Fruit fly (Drosophila melanogaster) whole organism, embryonic: Measurements from ENCODE around the gene Nprl3.

Source experiments
- Asciz ChIP-seq: fragments of 200-800 bp; sonication (Bioruptor generic); optimal IDR thresholded peaks from 2 replicates; lab custom pipeline; 2017; ENCODE audit warnings: missing biosample characterization, mild to moderate bottlenecking, missing genetic modification characterization, missing genetic modification reagents
- BtbVII ChIP-seq: fragments of 200-800 bp; sonication (Bioruptor generic); optimal IDR thresholded peaks from 3 replicates; lab custom pipeline; 2017; ENCODE audit warnings: missing biosample characterization, mild to moderate bottlenecking, missing genetic modification characterization
- CG10267 ChIP-seq: fragments of 200-800 bp; sonication (Bioruptor generic); optimal IDR thresholded peaks from 2 replicates; lab custom pipeline; 2018; ENCODE audit warnings: missing biosample characterization, mild to moderate bottlenecking, missing genetic modification characterization, moderate library complexity
- CG10543 ChIP-seq: fragments of 200-800 bp; sonication (Bioruptor generic); optimal IDR thresholded peaks from 3 replicates; lab custom pipeline; 2017; ENCODE audit warnings: missing biosample characterization, mild to moderate bottlenecking, missing genetic modification characterization, moderate library complexity
- CG10565 ChIP-seq: fragments of 200-800 bp; sonication (Bioruptor generic); optimal IDR thresholded peaks from 3 replicates; lab custom pipeline; 2016; ENCODE audit warnings: missing biosample characterization, mild to moderate bottlenecking, missing genetic modification characterization
- CG12104 ChIP-seq: fragments of 200-800 bp; sonication (Bioruptor generic); optimal IDR thresholded peaks from 3 replicates; lab custom pipeline; 2016; ENCODE audit warnings: missing biosample characterization, missing genetic modification characterization
- CG12236 ChIP-seq: fragments of 200-800 bp; sonication (Bioruptor generic); optimal IDR thresholded peaks from 2 replicates; lab custom pipeline; 2016; ENCODE audit warnings: missing biosample characterization, missing genetic modification characterization
- CG1233 ChIP-seq: fragments of 200-800 bp; sonication (Bioruptor generic); optimal IDR thresholded peaks from 4 replicates; lab custom pipeline; 2018; ENCODE audit warnings: missing biosample characterization, mild to moderate bottlenecking, missing genetic modification characterization
- CG12942 ChIP-seq: fragments of 200-800 bp; sonication (Bioruptor generic); optimal IDR thresholded peaks from 3 replicates; lab custom pipeline; 2016; ENCODE audit warnings: missing biosample characterization, missing genetic modification characterization
- CG13287 ChIP-seq: fragments of 200-800 bp; sonication (Bioruptor generic); IDR thresholded peaks from 2 replicates; pipeline ENCODE4 v1.3.6; 2022; ENCODE audit warnings: missing biosample characterization, missing genetic modification characterization; ENCODE audit not compliant: partially characterized antibody
- CG13775 ChIP-seq: fragments of 200-800 bp; sonication (Bioruptor generic); optimal IDR thresholded peaks from 3 replicates; lab custom pipeline; 2017; ENCODE audit warnings: missing biosample characterization, mild to moderate bottlenecking, missing genetic modification characterization
- CG2712 ChIP-seq: fragments of 200-800 bp; optimal IDR thresholded peaks from 3 replicates; lab custom pipeline; 2019; ENCODE audit warnings: missing biosample characterization, mild to moderate bottlenecking, missing genetic modification characterization, moderate library complexity
- CG31388 ChIP-seq: fragments of 200-800 bp; sonication (Bioruptor generic); optimal IDR thresholded peaks from 2 replicates; lab custom pipeline; 2016; ENCODE audit warnings: missing biosample characterization, missing genetic modification characterization
- CG3281 ChIP-seq: fragments of 200-800 bp; sonication (Bioruptor generic); optimal IDR thresholded peaks from 3 replicates; lab custom pipeline; 2017; ENCODE audit warnings: missing biosample characterization, mild to moderate bottlenecking, missing genetic modification characterization
- CG3726 ChIP-seq: fragments of 200-800 bp; sonication (Bioruptor generic); IDR thresholded peaks from 3 replicates; pipeline ENCODE4, ENCODE4 v1.3.6; 2022; ENCODE audit warnings: missing biosample characterization, missing genetic modification characterization
- CG7745 ChIP-seq: fragments of 200-800 bp; sonication (Bioruptor generic); optimal IDR thresholded peaks from 2 replicates; lab custom pipeline; 2018; ENCODE audit warnings: missing biosample characterization, mild to moderate bottlenecking, missing genetic modification characterization, moderate library complexity
- CG8359 ChIP-seq: fragments of 200-800 bp; sonication (Bioruptor generic); optimal IDR thresholded peaks from 2 replicates; lab custom pipeline; 2017; ENCODE audit warnings: missing biosample characterization, mild to moderate bottlenecking, missing genetic modification characterization, borderline replicate concordance
- CG9215 ChIP-seq: fragments of 200-800 bp; sonication (Bioruptor generic); IDR thresholded peaks from 2 replicates; pipeline ENCODE4 v1.3.6; 2022; ENCODE audit warnings: missing biosample characterization, missing genetic modification characterization
- CHES-1-like ChIP-seq: fragments of 200-800 bp; sonication (Bioruptor generic); optimal IDR thresholded peaks from 2 replicates; lab custom pipeline; 2016; ENCODE audit warnings: missing biosample characterization, missing genetic modification characterization
- Camta ChIP-seq: fragments of 200-800 bp; sonication (Bioruptor generic); optimal IDR thresholded peaks from 2 replicates; lab custom pipeline; 2016; ENCODE audit warnings: missing biosample characterization, missing genetic modification characterization
- ERR ChIP-seq: fragments of 200-800 bp; sonication (Bioruptor generic); optimal IDR thresholded peaks from 2 replicates; lab custom pipeline; 2016; ENCODE audit warnings: missing biosample characterization, missing genetic modification characterization
- Hr51 ChIP-seq, 2 experiments: fragments of 200-800 bp; sonication (Bioruptor generic); optimal IDR thresholded peaks; 2 replicates in 1 of 2; 3 replicates in 1 of 2; lab custom pipeline; 2016 to 2018; ENCODE audit warnings: missing biosample characterization in 2 of 2, missing genetic modification characterization in 2 of 2, mild to moderate bottlenecking in 1 of 2, moderate library complexity in 1 of 2
- MTF-1 ChIP-seq: fragments of 200-800 bp; sonication (Bioruptor generic); optimal IDR thresholded peaks from 2 replicates; lab custom pipeline; 2018; ENCODE audit warnings: missing biosample characterization, mild to moderate bottlenecking, missing genetic modification characterization, borderline replicate concordance
- NFAT ChIP-seq: fragments of 200-800 bp; sonication (Bioruptor generic); IDR thresholded peaks from 2 replicates; pipeline ENCODE4 v1.3.6; 2022; ENCODE audit warnings: missing biosample characterization, missing genetic modification characterization
- NfI ChIP-seq: fragments of 200-800 bp; sonication (Bioruptor generic); optimal IDR thresholded peaks from 3 replicates; lab custom pipeline; 2018; ENCODE audit warnings: missing biosample characterization, mild to moderate bottlenecking, missing genetic modification characterization, moderate library complexity
- Scr ChIP-seq: fragments of 200-800 bp; sonication (Bioruptor generic); IDR thresholded peaks from 2 replicates; pipeline ENCODE4 v1.3.6; 2022; ENCODE audit warnings: missing biosample characterization, missing genetic modification characterization; ENCODE audit not compliant: partially characterized antibody
- Sin3A ChIP-seq: fragments of >200 bp; optimal IDR thresholded peaks from 2 replicates; lab custom pipeline; 2018
- Tbp ChIP-seq: fragments of >200 bp; optimal IDR thresholded peaks from 2 replicates; lab custom pipeline; 2018; ENCODE audit warnings: missing biosample characterization, missing genetic modification characterization
- ato ChIP-seq: fragments of 200-800 bp; sonication (Bioruptor generic); IDR thresholded peaks from 2 replicates; pipeline ENCODE4 v1.3.6; 2022; ENCODE audit warnings: missing biosample characterization, missing genetic modification characterization; ENCODE audit not compliant: partially characterized antibody
- crc ChIP-seq: fragments of 200-800 bp; sonication (Bioruptor generic); optimal IDR thresholded peaks from 2 replicates; lab custom pipeline; 2016; ENCODE audit warnings: missing biosample characterization, missing genetic modification characterization
- croc ChIP-seq: fragments of 200-800 bp; sonication (Bioruptor generic); conservative IDR thresholded peaks from 3 replicates; pipeline ENCODE4 v1.3.6; 2022; ENCODE audit warnings: missing biosample characterization, missing genetic modification characterization
- dmrt99B ChIP-seq: fragments of 200-800 bp; sonication (Bioruptor generic); optimal IDR thresholded peaks from 2 replicates; lab custom pipeline; 2018; ENCODE audit warnings: missing biosample characterization, mild to moderate bottlenecking, missing genetic modification characterization, moderate library complexity
- en ChIP-seq: fragments of 200-800 bp; sonication (Bioruptor generic); optimal IDR thresholded peaks from 2 replicates; lab custom pipeline; 2016; ENCODE audit warnings: missing biosample characterization, missing genetic modification characterization
- ewg ChIP-seq: fragments of 200-800 bp; sonication (Bioruptor generic); optimal IDR thresholded peaks from 3 replicates; lab custom pipeline; 2017; ENCODE audit warnings: mild to moderate bottlenecking, missing biosample characterization, missing genetic modification reagents, missing genetic modification characterization
- hkb ChIP-seq, 2 experiments: fragments of 200-800 bp in 1 of 2; fragments of >200 bp in 1 of 2; sonication (Bioruptor generic) in 1 of 2; IDR thresholded peaks in 1 of 2; optimal IDR thresholded peaks in 1 of 2; 2 replicates each; pipeline versions ENCODE4 v1.3.6 to Lab custom; 2017 to 2022; ENCODE audit warnings: missing biosample characterization in 1 of 2, missing genetic modification characterization in 1 of 2
- knrl ChIP-seq: fragments of 200-800 bp; sonication (Bioruptor generic); IDR thresholded peaks from 3 replicates; pipeline ENCODE4 v1.3.6; 2022; ENCODE audit warnings: missing biosample characterization, missing genetic modification characterization; ENCODE audit not compliant: partially characterized antibody
- lola ChIP-seq, 3 experiments: fragments of >200 bp in 2 of 3; fragments of 200-800 bp in 1 of 3; sonication (Bioruptor generic) in 1 of 3; optimal IDR thresholded peaks; 2 replicates each; lab custom pipeline; 2017 to 2019; ENCODE audit warnings: missing biosample characterization in 3 of 3, missing genetic modification characterization in 3 of 3, mild to moderate bottlenecking in 1 of 3, moderate library complexity in 1 of 3
- phol ChIP-seq: fragments of 200-800 bp; sonication (Bioruptor generic); optimal IDR thresholded peaks from 3 replicates; lab custom pipeline; 2018; ENCODE audit warnings: missing biosample characterization, mild to moderate bottlenecking, missing genetic modification characterization, moderate library complexity
- row ChIP-seq: fragments of 200-800 bp; sonication (Bioruptor generic); IDR thresholded peaks from 3 replicates; pipeline ENCODE4 v1.3.6; 2022; ENCODE audit warnings: missing biosample characterization, missing genetic modification characterization
- sc ChIP-seq, 3 experiments: fragments of >200 bp in 2 of 3; fragments of 200-800 bp in 1 of 3; sonication (Bioruptor generic) in 1 of 3; optimal IDR thresholded peaks; 2 replicates in 2 of 3; 3 replicates in 1 of 3; lab custom pipeline; 2017; ENCODE audit warnings: mild to moderate bottlenecking in 1 of 3, missing biosample characterization in 1 of 3, missing genetic modification characterization in 1 of 3, missing genetic modification reagents in 1 of 3
- sens ChIP-seq: fragments of 200-800 bp; sonication (Bioruptor generic); peaks from one replicate; lab custom pipeline; 2016; ENCODE audit warnings: missing biosample characterization, missing genetic modification characterization
- sens-2 ChIP-seq: fragments of 200-800 bp; sonication (Bioruptor generic); IDR thresholded peaks from 2 replicates; pipeline ENCODE4 v1.3.6; 2022; ENCODE audit warnings: missing biosample characterization, missing genetic modification characterization
- sim ChIP-seq: fragments of 200-800 bp; sonication (Bioruptor generic); IDR thresholded peaks from 2 replicates; pipeline ENCODE4 v1.3.6; 2022; ENCODE audit warnings: missing biosample characterization, missing genetic modification characterization
- sna ChIP-seq: fragments of 200-800 bp; sonication (Bioruptor generic); IDR thresholded peaks from 2 replicates; pipeline ENCODE4 v1.3.6; 2022; ENCODE audit warnings: missing biosample characterization, missing genetic modification characterization; ENCODE audit not compliant: partially characterized antibody
- unpg ChIP-seq: fragments of 200-800 bp; sonication (Bioruptor generic); optimal IDR thresholded peaks from 3 replicates; lab custom pipeline; 2018; ENCODE audit warnings: missing biosample characterization, mild to moderate bottlenecking, missing genetic modification characterization, moderate library complexity
- wor ChIP-seq: fragments of 200-800 bp; sonication (Bioruptor generic); IDR thresholded peaks from 2 replicates; pipeline ENCODE4 v1.3.6; 2022; ENCODE audit warnings: missing biosample characterization, missing genetic modification characterization
- zen2 ChIP-seq: fragments of 200-800 bp; sonication (Bioruptor generic); IDR thresholded peaks from 3 replicates; pipeline ENCODE4 v1.3.6; 2022; ENCODE audit warnings: missing biosample characterization, missing genetic modification characterization; ENCODE audit not compliant: partially characterized antibody

Gene Nprl3

dm6 chr3L:13964635-13965501 lies 36.8 kb downstream of the Nprl3 start, which contains the start of the genes Meics, Nxf3 and ssp2 (continued):
- TF ChIP-seq croc (GFP tag; lab: Robert Waterston, UW): no peak
- peak; percentile 0 for TF ChIP-seq ERR (GFP tag; lab: Kevin White, UChicago)
- TF ChIP-seq hkb (optimal IDR thresholded peaks at IDR 0.05; lab: Kevin White, UChicago): no peak
- no peak for TF ChIP-seq hkb (GFP tag; IDR thresholded peaks at IDR 0.05; lab: Robert Waterston, UW)
- TF ChIP-seq en: no peak
- TF ChIP-seq sna (GFP tag; lab: Robert Waterston, UW): no peak
- no peak for TF ChIP-seq CG10565 (GFP tag; lab: Kevin White, UChicago)
- TF ChIP-seq Sin3A (lab: Kevin White, UChicago): peak; percentile 13
- TF ChIP-seq CG13287 (GFP tag; lab: Robert Waterston, UW): peak; percentile 59
- TF ChIP-seq CG1233 (GFP tag; lab: Kevin White, UChicago): peak; percentile 2
- peak; percentile 5 for TF ChIP-seq NfI (GFP tag; lab: Kevin White, UChicago)
- no peak for TF ChIP-seq wor
- no peak for TF ChIP-seq sc (optimal IDR thresholded peaks at IDR 0.05; lab: Kevin White, UChicago)
- peak; percentile 7 for TF ChIP-seq sc (GFP tag; optimal IDR thresholded peaks at IDR 0.05; lab: Kevin White, UChicago)
- no peak for TF ChIP-seq MTF-1 (GFP tag; lab: Kevin White, UChicago)
- TF ChIP-seq NFAT (GFP tag; lab: Robert Waterston, UW): peak; percentile 52; the same call in 1 of the 2 replicates
- TF ChIP-seq CG10543: peak; percentile 42
- TF ChIP-seq sens (GFP tag; lab: Kevin White, UChicago): peak; percentile 77
- peak; percentile 30 for TF ChIP-seq CG2712
- no peak for TF ChIP-seq BtbVII (GFP tag; lab: Kevin White, UChicago)
- no peak for TF ChIP-seq Camta
- no peak for TF ChIP-seq Tbp (GFP tag; lab: Kevin White, UChicago)
- no peak for TF ChIP-seq CG3726 (GFP tag; lab: Robert Waterston, UW)
- no peak for TF ChIP-seq CG8359 (GFP tag; lab: Kevin White, UChicago)
- peak; percentile 74 for TF ChIP-seq Scr (GFP tag; lab: Robert Waterston, UW)
- no peak for TF ChIP-seq Hr51 (GFP tag; optimal IDR thresholded peaks at IDR 0.05; lab: Kevin White, UChicago)
- peak; percentile 59 for TF ChIP-seq phol
- TF ChIP-seq ewg (GFP tag; lab: Kevin White, UChicago): no peak
- TF ChIP-seq CG31388: no peak
- TF ChIP-seq Asciz (GFP tag; lab: Kevin White, UChicago): no peak
- TF ChIP-seq CG3281: no peak
- TF ChIP-seq crc: no peak
- TF ChIP-seq knrl (GFP tag; lab: Robert Waterston, UW): peak; percentile 79
- TF ChIP-seq dmrt99B (tag; lab: Kevin White, UChicago): no peak
- peak; percentile 17 for TF ChIP-seq CHES-1-like (GFP tag; lab: Kevin White, UChicago)
- no peak for TF ChIP-seq sim
- no peak for TF ChIP-seq sens-2
- peak; percentile 43; the same call in 1 of the 2 replicates for TF ChIP-seq CG9215 (GFP tag; lab: Robert Waterston, UW)
- TF ChIP-seq CG12236: no peak
- peak in 1 of 3 experiments; percentile 63 for TF ChIP-seq lola (GFP tag; optimal IDR thresholded peaks at IDR 0.05; lab: Kevin White, UChicago)
- peak; percentile 81 for TF ChIP-seq row (GFP tag; lab: Robert Waterston, UW)
- TF ChIP-seq zen2: peak; percentile 54; the same call in 2 of the 3 replicates
- TF ChIP-seq CG13775: peak; percentile 58
- peak; percentile 41 for TF ChIP-seq CG10267 (tag; lab: Kevin White, UChicago)
- TF ChIP-seq CG12104 (GFP tag; lab: Kevin White, UChicago): no peak
- TF ChIP-seq unpg: no peak
- peak; percentile 14 for TF ChIP-seq CG12942 (GFP tag; lab: Kevin White, UChicago)
- peak; percentile 68 for TF ChIP-seq ato (GFP tag; lab: Robert Waterston, UW)
- TF ChIP-seq CG7745 (tag; lab: Kevin White, UChicago): no peak
